Worm (Caenorhabditis elegans) whole organism, mixed stage, embryonic: ENCODE data around the gene unc-7.

ENCODE experiments used
- elt-1 ChIP-seq: sonication (generic microtip); optimal IDR thresholded peaks from 2 replicates; lab custom pipeline; 2017; ENCODE audit warnings: missing genetic modification characterization, mild to moderate bottlenecking, missing compliant biosample characterization, antibody characterized with exemption, moderate library complexity, borderline replicate concordance; ENCODE audit not compliant: insufficient read depth
- nhr-12 ChIP-seq: fragments of 150-350 bp; optimal IDR thresholded peaks from 2 replicates; lab custom pipeline; 2014; ENCODE audit warnings: missing biosample characterization, missing genetic modification characterization
- nhr-76 ChIP-seq: sonication (generic microtip); optimal IDR thresholded peaks from 2 replicates; lab custom pipeline; 2017; ENCODE audit warnings: missing biosample characterization, missing genetic modification characterization
- snpc-4 ChIP-seq: fragments of 150-350 bp; optimal IDR thresholded peaks from 2 replicates; lab custom pipeline; 2014; ENCODE audit warnings: missing biosample characterization, missing genetic modification characterization
- sptf-1 ChIP-seq: sonication (generic microtip); optimal IDR thresholded peaks from 2 replicates; lab custom pipeline; 2017; ENCODE audit warnings: mild to moderate bottlenecking, missing genetic modification characterization, moderate library complexity, missing compliant biosample characterization
- unc-120 ChIP-seq: sonication (generic microtip); optimal IDR thresholded peaks from 2 replicates; lab custom pipeline; 2017; ENCODE audit warnings: missing genetic modification characterization, missing compliant biosample characterization; ENCODE audit not compliant: poor library complexity, severe bottlenecking
- unc-39 ChIP-seq: fragments of 150-350 bp; optimal IDR thresholded peaks from 2 replicates; lab custom pipeline; 2014; ENCODE audit warnings: missing biosample characterization, missing genetic modification characterization
- unc-62 ChIP-seq: fragments of 150-350 bp; optimal IDR thresholded peaks from 2 replicates; lab custom pipeline; 2014; ENCODE audit warnings: missing biosample characterization, missing genetic modification reagents, missing genetic modification characterization

DNA sequence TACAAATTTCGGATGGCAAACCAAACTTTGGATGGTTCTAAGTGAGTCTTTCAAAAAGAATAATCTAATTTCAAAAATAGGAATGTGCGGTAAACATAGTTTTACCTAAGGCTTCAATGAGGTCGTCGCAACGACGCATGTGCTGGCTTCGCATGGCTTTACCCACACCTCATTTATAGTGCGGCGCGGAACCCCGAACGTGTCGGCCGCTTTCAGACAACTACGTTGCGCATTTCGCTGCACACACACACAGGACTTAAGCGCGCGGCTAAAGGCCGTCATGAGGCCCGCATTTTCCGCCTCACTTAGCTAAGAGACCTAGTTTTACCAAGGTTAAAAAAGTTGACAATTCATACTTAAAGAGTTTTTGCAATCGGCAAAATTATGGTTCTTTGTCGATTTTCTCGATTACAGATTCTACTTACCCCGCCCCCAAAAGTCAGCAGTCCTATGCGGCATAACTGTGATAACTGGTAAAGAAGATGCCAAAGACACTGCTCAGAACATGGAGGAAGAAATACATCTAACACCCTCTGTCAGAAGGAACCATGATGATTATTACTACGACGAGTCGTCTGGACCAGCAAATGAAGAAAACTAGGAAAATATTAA lies 54.7 kb downstream of the unc-7 start:
- TF ChIP-seq unc-39 (no peak), nhr-12 (no peak), elt-1 (tag; lab: Kevin White, UChicago) (no peak), sptf-1 (tag; lab: Kevin White, UChicago) (no peak), snpc-4 (tag; lab: Kevin White, UChicago) (no peak), unc-62 (GFP tag; lab: Kevin White, UChicago) (no peak), nhr-76 (tag; lab: Kevin White, UChicago) (no peak), unc-120 (tag; lab: Kevin White, UChicago) (no peak)
